Fruit fly (Drosophila melanogaster) whole organism: ENCODE measurements around the gene CG8837.

Experiments
- CG8478 ChIP-seq: fragments of >200 bp; optimal IDR thresholded peaks from 2 replicates; lab custom pipeline; 2018; ENCODE audit warnings: inconsistent platforms
- Dll ChIP-seq: fragments of >200 bp; optimal IDR thresholded peaks from 2 replicates; lab custom pipeline; 2017
- EcR ChIP-seq, 2 experiments: fragments of >200 bp; optimal IDR thresholded peaks; 2 replicates each; lab custom pipeline; 2017; ENCODE audit warnings: missing biosample characterization in 2 of 2, missing genetic modification characterization in 2 of 2, missing genetic modification reagents in 2 of 2
- pan ChIP-seq: fragments of >200 bp; optimal IDR thresholded peaks from 2 replicates; lab custom pipeline; 2017
- psq ChIP-seq: fragments of >200 bp; optimal IDR thresholded peaks from 2 replicates; lab custom pipeline; 2017
- usp ChIP-seq: fragments of >200 bp; optimal IDR thresholded peaks from 2 replicates; lab custom pipeline; 2017; ENCODE audit warnings: missing biosample characterization, missing genetic modification characterization, mixed read lengths

CG8837 gene

DNA sequence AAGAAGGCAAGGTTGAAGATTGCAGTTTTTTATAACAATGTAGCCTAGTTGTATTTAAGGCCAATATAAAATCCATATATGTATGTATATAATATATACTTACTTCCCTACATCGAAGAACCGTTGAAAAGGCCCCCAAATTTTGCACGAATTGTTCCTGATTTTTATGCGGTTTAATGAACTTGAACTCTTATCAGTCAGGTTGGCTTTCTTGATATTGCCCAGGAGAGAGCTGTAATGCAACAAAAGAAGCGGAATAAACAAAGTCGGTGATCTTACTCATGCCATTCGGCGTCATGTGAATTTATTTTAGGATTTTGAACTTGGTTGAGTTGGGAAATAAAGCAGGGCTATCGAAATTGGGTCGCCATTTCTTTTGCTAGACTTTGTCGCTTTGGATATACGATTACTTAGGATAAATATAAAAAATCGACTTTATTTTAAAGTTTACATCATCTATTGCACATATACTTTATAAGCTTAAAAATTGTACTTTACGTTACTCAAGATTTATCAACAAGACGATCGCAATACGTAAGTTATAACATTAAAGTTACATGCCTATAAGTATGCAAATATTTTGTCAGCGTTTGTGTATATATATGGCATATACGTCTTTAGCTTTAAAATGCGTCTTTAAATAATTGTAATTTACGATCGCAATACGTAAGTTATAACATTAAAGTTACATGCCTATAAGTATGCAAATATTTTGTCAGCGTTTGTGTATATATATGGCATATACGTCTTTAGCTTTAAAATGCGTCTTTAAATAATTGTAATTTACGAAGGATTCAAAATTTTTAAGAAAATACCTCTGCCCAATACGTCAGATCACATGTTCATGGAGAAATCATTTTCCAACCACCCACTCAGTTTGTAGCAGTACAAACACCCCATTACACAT is 37.0 kb downstream of the CG8837 start, which contains the start of gene CG8838:
Gene CG8838 (plus strand): TSS at position 857 of the 907 bp plus-strand sequence.
- TF ChIP-seq pan (lab: Kevin White, UChicago) (no peak), CG8478 (lab: Kevin White, UChicago) (no peak), psq (lab: Kevin White, UChicago) (no peak), Dll (no peak), usp (GFP tag; lab: Kevin White, UChicago) (no peak), EcR (GFP tag; optimal IDR thresholded peaks at IDR 0.05; lab: Kevin White, UChicago) (no peak)

DNA sequence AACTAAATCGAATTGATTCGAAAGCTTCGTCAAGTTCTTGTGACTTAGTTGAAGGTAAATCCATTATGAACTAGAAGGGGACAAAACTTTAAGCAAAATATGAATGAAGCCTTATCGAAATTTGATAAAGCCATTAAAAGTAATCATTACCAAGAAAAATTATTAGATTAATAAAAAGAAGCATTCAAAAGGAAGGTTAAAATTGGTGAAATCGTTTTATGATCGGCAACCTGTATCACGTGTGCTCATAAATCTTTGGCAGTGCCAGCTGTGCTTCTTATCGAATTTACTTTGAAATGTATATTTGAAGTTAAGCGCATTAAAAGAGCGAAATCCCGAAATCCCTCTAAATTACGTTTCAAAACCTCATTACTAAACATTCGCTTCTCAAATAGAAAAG is 41.8 kb downstream of the CG8837 start:
- no peak for TF ChIP-seq Dll
- TF ChIP-seq usp (GFP tag; lab: Kevin White, UChicago), result no peak
- no peak for TF ChIP-seq CG8478 (lab: Kevin White, UChicago)
- TF ChIP-seq psq (lab: Kevin White, UChicago), result no peak
- no peak for TF ChIP-seq pan (lab: Kevin White, UChicago)
- TF ChIP-seq EcR (GFP tag; optimal IDR thresholded peaks at IDR 0.05; lab: Kevin White, UChicago), result no peak

DNA sequence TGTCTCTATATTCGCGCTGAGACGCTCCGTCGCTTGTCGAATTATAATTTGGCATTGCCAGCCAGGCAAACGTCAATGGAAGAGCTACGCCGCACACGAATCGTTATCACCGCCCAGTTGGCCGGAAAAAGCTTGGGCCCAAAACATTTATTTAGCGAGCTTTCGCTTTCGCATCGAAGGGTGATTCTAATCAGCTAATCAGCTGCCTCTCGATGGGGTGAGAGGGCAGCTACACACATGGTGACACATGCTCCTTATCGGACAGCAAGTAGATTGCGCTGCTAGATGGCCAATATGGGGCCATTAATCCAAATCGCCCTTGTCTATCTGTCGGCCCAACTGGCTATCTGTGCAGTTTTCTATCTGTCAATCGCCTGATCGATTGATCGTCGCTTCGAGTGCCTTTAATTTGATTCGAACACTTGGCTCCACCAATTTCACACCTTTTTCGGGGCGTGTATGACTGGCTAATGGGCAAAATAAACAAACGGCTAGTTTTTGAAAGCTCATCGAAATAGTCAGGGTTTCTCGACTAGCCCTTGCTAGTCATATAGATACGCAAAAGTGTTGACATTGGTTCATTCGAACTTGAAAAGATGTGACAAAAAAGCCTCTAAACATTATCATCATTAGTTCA is 46.1 kb downstream of the CG8837 start:
- TF ChIP-seq psq (lab: Kevin White, UChicago), result no peak
- no peak for TF ChIP-seq EcR (GFP tag; optimal IDR thresholded peaks at IDR 0.05; lab: Kevin White, UChicago)
- TF ChIP-seq Dll, result no peak
- no peak for TF ChIP-seq pan (lab: Kevin White, UChicago)
- no peak for TF ChIP-seq CG8478 (lab: Kevin White, UChicago)
- no peak for TF ChIP-seq usp (GFP tag; lab: Kevin White, UChicago)

DNA sequence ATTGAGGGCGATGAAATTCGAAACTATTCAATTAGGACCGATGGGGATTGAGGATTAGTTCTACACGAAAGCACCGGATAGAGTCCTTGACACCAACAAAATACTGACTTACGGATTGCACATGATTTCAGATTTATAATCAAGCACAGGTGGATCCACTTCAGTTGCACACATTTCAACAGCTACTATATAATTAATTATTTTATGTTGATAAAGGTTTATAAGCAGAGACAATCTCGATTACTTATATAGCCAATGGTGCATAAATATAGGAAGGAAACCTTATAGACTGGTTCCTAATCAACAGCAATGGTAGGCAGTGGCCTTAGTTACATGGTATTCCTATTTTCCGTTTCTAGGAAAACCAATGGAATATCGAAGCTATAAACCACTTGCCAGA is 48.4 kb downstream of the CG8837 start:
- TF ChIP-seq EcR (GFP tag; optimal IDR thresholded peaks at IDR 0.05; lab: Kevin White, UChicago), result no peak
- TF ChIP-seq CG8478 (lab: Kevin White, UChicago), result no peak
- no peak for TF ChIP-seq psq (lab: Kevin White, UChicago)
- TF ChIP-seq usp (GFP tag; lab: Kevin White, UChicago), result no peak
- TF ChIP-seq pan (lab: Kevin White, UChicago), result no peak
- TF ChIP-seq Dll, result no peak

DNA sequence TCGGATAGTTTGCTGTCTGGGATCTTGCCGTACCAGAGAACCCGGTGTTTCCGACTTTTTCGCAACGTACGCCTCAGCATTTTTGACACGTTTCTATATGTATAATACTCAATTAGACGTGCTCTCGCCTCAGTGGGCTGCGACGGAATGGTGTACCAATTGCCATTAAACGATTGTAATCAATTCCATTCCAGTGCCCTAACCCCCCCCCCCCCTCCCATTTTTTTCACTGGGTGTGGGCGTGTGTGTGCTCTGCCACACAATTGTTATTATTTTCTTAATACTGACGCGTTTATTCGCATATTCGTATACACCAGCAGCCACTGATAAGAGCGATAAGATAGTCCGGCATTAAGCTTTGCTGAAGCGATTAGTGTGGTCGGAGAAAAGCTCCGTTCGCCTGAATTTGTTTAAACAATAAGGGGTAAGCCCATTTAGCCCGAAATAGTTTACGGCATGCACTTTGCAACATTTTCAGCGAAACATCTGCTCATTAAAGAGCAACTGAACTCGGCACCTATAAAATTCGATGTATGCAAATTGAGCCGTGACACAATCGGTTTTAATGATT is 49.1 kb downstream of the CG8837 start:
- TF ChIP-seq CG8478 (lab: Kevin White, UChicago) (no peak), psq (lab: Kevin White, UChicago) (no peak), Dll (no peak), EcR (GFP tag; optimal IDR thresholded peaks at IDR 0.05; lab: Kevin White, UChicago) (no peak), pan (lab: Kevin White, UChicago) (no peak), usp (GFP tag; lab: Kevin White, UChicago) (no peak)

DNA sequence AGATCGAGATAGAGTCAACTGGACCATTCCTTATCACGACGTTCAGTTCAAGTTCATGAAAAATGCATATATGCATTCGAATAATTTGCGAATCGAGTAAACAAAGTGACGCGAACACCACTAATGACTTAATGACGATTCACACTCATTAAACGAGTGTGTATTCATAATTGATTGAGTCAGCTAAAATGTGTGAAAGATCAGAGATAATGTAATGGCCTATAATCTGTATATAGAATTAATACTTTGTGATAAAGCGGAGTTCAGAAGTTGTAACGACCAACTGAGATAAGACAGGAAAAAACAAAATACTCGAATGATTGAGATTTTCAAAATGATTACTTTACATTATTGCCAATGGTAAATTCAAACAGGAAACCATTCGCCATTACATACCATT is 49.8 kb downstream of the CG8837 start:
- no peak for TF ChIP-seq Dll
- no peak for TF ChIP-seq usp (GFP tag; lab: Kevin White, UChicago)
- TF ChIP-seq EcR (GFP tag; optimal IDR thresholded peaks at IDR 0.05; lab: Kevin White, UChicago), result no peak
- no peak for TF ChIP-seq psq (lab: Kevin White, UChicago)
- TF ChIP-seq pan (lab: Kevin White, UChicago), result no peak
- TF ChIP-seq CG8478 (lab: Kevin White, UChicago), result no peak

DNA sequence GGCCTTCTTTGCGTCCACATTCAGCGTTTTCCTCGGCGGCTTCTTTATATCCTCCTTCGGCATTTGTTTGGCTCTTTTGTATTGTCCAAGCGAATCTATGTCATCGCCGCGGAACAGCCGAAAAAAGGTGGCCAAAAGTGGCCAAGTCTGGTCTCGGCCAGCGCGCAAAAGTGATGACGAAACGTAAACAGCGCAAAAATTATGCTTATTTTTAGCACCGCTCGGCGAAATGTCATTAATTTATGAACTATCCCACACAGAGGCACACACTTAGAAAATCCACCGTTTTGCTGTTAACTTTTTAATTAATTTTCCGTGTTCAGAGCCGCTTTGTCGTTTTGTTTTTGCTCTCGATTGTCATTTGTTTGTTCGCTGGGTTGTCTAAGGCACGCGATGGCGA is 50.9 kb downstream of the CG8837 start:
- no peak for TF ChIP-seq CG8478 (lab: Kevin White, UChicago)
- TF ChIP-seq usp (GFP tag; lab: Kevin White, UChicago), result no peak
- TF ChIP-seq pan (lab: Kevin White, UChicago), result no peak
- no peak for TF ChIP-seq Dll
- no peak for TF ChIP-seq psq (lab: Kevin White, UChicago)
- TF ChIP-seq EcR (GFP tag; optimal IDR thresholded peaks at IDR 0.05; lab: Kevin White, UChicago), result no peak

DNA sequence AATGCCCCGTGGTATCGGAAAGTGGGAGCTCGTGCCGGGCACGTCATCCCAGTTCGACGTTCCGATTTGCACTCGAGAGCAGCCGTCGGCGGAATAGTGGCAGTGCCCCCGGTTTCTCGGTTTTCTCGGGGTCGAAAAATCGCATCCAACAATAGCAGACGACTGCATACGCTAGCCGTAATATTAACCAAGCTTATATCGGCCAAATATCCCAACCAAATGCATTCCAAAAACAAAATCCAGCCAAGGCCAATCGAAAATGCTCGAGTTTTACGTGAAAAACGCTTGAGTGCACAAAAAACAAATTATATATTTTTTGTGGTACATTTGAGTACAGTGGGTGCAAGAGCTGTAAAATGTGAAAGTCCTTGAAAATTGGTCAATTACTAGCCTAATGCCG is 51.3 kb downstream of the CG8837 start:
- TF ChIP-seq psq (lab: Kevin White, UChicago) (no peak), pan (lab: Kevin White, UChicago) (no peak), EcR (GFP tag; optimal IDR thresholded peaks at IDR 0.05; lab: Kevin White, UChicago) (no peak), CG8478 (lab: Kevin White, UChicago) (no peak), usp (GFP tag; lab: Kevin White, UChicago) (no peak), Dll (no peak)

DNA sequence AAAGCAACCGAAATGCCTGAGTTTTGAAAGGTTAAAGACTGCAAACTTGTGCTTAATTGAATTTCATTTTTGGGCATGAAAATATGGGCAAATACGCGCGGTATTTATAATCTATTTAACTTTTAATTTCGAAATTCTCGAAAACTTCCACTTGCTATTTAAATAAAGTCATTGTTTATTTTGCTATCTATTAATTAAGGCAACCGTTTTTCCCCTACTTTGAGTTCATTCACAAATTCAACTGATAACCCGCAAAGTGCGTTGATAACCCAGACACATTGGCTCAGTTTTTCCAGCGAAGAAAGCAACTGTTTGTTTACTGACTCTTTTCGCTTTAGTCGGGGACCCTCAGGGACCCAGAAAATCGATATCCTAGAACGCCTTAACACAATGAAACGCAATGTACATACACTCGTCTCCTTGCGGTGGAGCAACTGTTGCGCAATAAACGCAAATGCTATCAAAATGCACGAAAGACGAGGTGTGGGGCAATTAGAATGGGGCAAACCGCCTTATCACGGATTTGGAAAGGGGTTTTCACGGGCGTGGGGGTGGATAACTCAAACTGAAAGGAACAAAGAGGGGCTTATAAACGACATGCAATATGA is 51.8 kb downstream of the CG8837 start:
- TF ChIP-seq pan (lab: Kevin White, UChicago) (no peak), CG8478 (lab: Kevin White, UChicago) (no peak), psq (lab: Kevin White, UChicago) (no peak), EcR (GFP tag; optimal IDR thresholded peaks at IDR 0.05; lab: Kevin White, UChicago) (peak in 1 of 2 experiments; percentile 9), Dll (no peak)

DNA sequence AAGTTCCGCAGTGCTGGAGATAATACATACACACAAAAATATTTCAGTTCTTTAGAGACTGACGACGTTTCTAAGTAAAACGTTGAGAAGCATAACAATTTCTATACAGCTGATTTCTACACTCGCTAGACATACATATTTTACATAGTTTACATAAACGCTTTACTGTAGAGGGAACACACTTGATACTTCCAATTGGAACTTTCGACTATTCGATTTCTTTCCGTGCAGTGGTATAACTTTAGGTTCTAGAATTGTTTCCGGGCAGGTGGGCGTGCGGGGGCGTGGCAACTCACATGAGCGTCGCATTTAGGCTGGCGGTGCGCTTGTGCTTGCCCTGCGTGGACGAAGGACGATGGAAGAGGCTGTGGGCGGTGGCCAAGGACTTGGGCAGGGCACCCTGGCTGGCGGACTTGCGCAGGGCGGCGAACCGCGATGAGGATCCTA is 52.5 kb downstream of the CG8837 start:
- TF ChIP-seq EcR (GFP tag; optimal IDR thresholded peaks at IDR 0.05; lab: Kevin White, UChicago), result no peak
- TF ChIP-seq psq (lab: Kevin White, UChicago), result no peak
- TF ChIP-seq Dll, result no peak
- no peak for TF ChIP-seq pan (lab: Kevin White, UChicago)
- TF ChIP-seq CG8478 (lab: Kevin White, UChicago), result no peak
- no peak for TF ChIP-seq usp (GFP tag; lab: Kevin White, UChicago)
